Worm (Caenorhabditis elegans) whole organism, dauer: Measurements from ENCODE around the gene Y53G8AR.5.

Experiments
- unc-62 ChIP-seq: sonication (generic microtip); optimal IDR thresholded peaks from 2 replicates; lab custom pipeline; 2017; ENCODE audit warnings: missing biosample characterization, missing genetic modification reagents, missing genetic modification characterization

The Y53G8AR.5 gene

DNA sequence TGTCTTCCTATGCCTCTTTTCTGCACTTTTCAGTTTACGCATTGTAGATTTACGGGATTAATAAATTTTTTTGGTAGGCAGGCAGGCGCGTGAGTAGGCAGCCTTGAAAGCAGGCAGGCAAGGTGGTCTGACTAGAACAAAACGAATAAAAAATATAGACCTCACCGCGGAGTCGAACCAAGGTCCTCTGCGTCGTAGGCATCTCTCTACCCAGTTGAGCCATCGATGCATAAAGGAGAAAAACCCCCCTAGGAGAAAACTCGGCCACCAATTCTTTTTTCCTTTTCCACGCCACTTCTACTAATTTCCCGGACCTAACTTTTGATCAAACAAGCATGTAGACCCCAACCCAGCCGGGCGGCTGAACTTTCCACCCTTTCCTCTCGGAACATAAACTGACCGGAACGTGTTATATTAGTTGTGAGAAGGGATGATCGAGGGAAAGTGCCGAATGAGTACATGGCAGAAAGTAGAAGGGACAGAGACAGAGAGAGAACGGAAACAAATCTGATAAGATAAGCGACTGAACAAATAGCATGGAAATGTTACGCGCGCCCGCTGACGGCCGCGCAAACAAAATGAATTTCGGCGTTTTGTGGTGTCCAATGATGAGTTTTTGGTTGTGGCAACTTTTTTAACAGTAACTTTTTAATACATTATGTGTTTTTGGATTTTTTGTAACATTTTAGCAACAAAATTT lies 42.2 kb downstream of the Y53G8AR.5 start:
- TF ChIP-seq unc-62 (GFP tag; lab: Kevin White, UChicago) = no peak

- TF ChIP-seq unc-62 (GFP tag; lab: Kevin White, UChicago) = no peak
Observed at ce11 chrIII:3343463-3343862, 46.2 kb downstream of the Y53G8AR.5 start.

DNA sequence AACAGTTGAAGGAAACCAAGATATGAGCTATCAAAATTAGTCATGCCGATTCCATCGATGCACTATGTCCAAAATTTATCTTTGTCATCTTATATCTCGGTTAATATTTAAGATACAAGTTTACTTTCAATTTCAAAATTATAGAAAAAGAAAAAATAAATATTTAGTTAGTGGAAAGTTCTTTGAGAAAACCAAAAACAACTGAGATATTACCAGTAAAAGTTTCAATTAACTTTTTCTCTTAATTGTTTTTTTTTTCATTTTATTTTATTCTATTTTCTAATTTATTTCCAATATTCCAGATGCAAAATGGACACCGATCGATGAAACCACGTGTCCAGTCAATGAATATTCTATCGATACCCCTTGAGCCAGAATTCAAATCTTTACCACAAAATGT lies 47.3 kb downstream of the Y53G8AR.5 start, which contains the start of gene gei-1:
TSS of gene gei-1 (plus strand) at position 301 of the 400 bp plus-strand sequence.
- no peak for TF ChIP-seq unc-62 (GFP tag; lab: Kevin White, UChicago)

- no peak for TF ChIP-seq unc-62 (GFP tag; lab: Kevin White, UChicago)
Observed at ce11 chrIII:3345835-3346234, 48.6 kb downstream of the Y53G8AR.5 start.

DNA sequence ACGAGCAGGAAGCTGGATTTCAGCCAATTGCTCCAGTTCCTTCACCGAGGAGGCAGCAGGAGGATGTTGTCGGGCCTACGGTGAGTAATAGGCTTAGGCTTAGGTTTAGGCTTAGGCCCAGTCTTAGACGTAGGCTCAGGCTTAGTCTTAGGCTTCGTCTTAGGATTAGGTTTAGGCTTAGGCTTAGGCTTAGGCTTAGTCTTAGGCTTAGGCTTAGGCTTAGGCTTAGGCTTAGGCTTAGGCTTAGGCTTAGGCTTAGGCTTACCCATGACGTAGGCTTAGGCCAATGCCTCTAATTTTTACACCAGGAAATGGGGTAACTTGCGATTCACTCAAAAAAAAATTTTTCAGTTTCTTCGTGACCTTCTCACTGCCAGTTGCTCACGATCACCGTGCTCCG lies 49.4 kb downstream of the Y53G8AR.5 start:
- no peak for TF ChIP-seq unc-62 (GFP tag; lab: Kevin White, UChicago)

ce11 chrIII:3349061-3349460 lies 51.8 kb downstream of the Y53G8AR.5 start:
- TF ChIP-seq unc-62 (GFP tag; lab: Kevin White, UChicago) = no peak

DNA sequence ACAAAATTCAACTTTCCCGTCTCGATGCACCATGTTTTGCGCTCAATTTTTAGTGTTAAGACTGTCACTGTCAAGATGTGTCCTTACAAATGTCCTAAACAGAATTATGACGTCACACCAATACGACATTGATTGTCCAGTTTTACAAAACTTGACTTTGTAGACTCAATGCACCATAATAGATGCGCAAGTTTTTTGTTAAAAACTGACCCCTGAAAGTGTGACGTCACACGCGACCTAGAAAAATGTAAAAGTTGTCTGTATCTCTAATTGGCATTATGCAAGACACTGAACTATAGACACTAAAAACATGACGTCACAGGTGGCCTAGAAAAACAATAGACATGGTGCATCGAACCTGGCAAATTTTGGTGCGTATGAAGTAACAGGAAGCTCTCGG lies 53.8 kb downstream of the Y53G8AR.5 start:
- TF ChIP-seq unc-62 (GFP tag; lab: Kevin White, UChicago) = no peak

DNA sequence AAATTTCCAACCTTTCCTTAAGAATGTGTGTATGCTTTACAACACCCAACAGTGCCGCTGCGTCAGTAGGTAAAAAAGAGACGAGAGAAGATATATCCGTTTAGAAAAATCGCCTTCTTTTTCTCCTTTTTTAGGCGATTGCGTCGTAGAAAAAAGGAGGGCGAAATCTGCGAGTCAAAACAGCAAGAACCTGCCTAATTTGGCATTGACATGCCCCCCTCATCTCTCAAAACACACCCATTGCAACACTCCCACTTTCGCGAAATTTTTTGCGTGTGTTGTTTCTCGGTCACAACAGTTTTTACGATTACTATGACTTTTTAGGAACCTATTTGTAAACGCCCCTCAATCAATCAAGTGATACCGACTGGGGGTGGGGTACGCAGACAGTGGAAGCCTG lies 54.4 kb downstream of the Y53G8AR.5 start:
- TF ChIP-seq unc-62 (GFP tag; lab: Kevin White, UChicago) = no peak
